Fruit fly (Drosophila melanogaster) whole organism, prepupa: ENCODE results near the gene CG9254.

ENCODE experiments used
- Blimp-1 ChIP-seq: fragments of 200-800 bp; sonication (Bioruptor generic); optimal IDR thresholded peaks from 3 replicates; lab custom pipeline; 2017; ENCODE audit warnings: missing biosample characterization, missing genetic modification characterization, mild to moderate bottlenecking, moderate library complexity, missing genetic modification reagents
- CG10631 ChIP-seq: fragments of 200-800 bp; sonication (Bioruptor generic); optimal IDR thresholded peaks from 2 replicates; lab custom pipeline; 2016; ENCODE audit warnings: missing biosample characterization, missing genetic modification characterization
- CG10669 ChIP-seq: fragments of 200-800 bp; sonication (Bioruptor generic); optimal IDR thresholded peaks from 3 replicates; lab custom pipeline; 2018; ENCODE audit warnings: missing biosample characterization, mild to moderate bottlenecking, missing genetic modification characterization, moderate library complexity
- CG11294 ChIP-seq: fragments of 200-800 bp; sonication (Bioruptor generic); IDR thresholded peaks from 2 replicates; pipeline ENCODE4 v1.3.6; 2022; ENCODE audit warnings: missing biosample characterization, missing genetic modification characterization
- CG11762 ChIP-seq: fragments of 200-800 bp; sonication (Bioruptor generic); optimal IDR thresholded peaks from 3 replicates; lab custom pipeline; 2016; ENCODE audit warnings: missing biosample characterization, missing genetic modification characterization; ENCODE audit not compliant: insufficient read depth
- CG15336 ChIP-seq: fragments of 200-800 bp; sonication (Bioruptor generic); IDR thresholded peaks from 2 replicates; pipeline ENCODE4 v1.3.6; 2022; ENCODE audit warnings: missing biosample characterization, missing genetic modification characterization
- CG1621 ChIP-seq: fragments of 200-800 bp; sonication (Bioruptor generic); optimal IDR thresholded peaks from 3 replicates; lab custom pipeline; 2018; ENCODE audit warnings: missing biosample characterization, mild to moderate bottlenecking, missing genetic modification characterization
- CG16779 ChIP-seq: fragments of 200-800 bp; sonication (Bioruptor generic); optimal IDR thresholded peaks from 3 replicates; lab custom pipeline; 2017; ENCODE audit warnings: missing biosample characterization, mild to moderate bottlenecking, missing genetic modification characterization
- CG3032 ChIP-seq: fragments of 200-800 bp; optimal IDR thresholded peaks from 2 replicates; lab custom pipeline; 2019; ENCODE audit warnings: missing biosample characterization, mild to moderate bottlenecking, missing genetic modification characterization, moderate library complexity
- CG31627 ChIP-seq: fragments of 200-800 bp; sonication (Bioruptor generic); optimal IDR thresholded peaks from 3 replicates; lab custom pipeline; 2016; ENCODE audit warnings: missing biosample characterization, missing genetic modification characterization
- CG32006 ChIP-seq: fragments of 200-800 bp; sonication (Bioruptor generic); optimal IDR thresholded peaks from 3 replicates; lab custom pipeline; 2017; ENCODE audit warnings: missing biosample characterization, mild to moderate bottlenecking, missing genetic modification characterization
- CG34406 ChIP-seq: fragments of 200-800 bp; sonication (Bioruptor generic); optimal IDR thresholded peaks from 3 replicates; lab custom pipeline; 2016; ENCODE audit warnings: missing biosample characterization, missing genetic modification characterization
- CG3919 ChIP-seq: fragments of 200-800 bp; sonication (Bioruptor generic); optimal IDR thresholded peaks from 3 replicates; lab custom pipeline; 2016; ENCODE audit warnings: missing biosample characterization, missing genetic modification characterization
- CG4318 ChIP-seq: fragments of 200-800 bp; sonication (Bioruptor generic); optimal IDR thresholded peaks from 3 replicates; lab custom pipeline; 2017; ENCODE audit warnings: missing biosample characterization, mild to moderate bottlenecking, missing genetic modification characterization
- CG6276 ChIP-seq: fragments of 200-800 bp; sonication (Bioruptor generic); optimal IDR thresholded peaks from 2 replicates; lab custom pipeline; 2017; ENCODE audit warnings: missing biosample characterization, mild to moderate bottlenecking, missing genetic modification characterization
- CG6792 ChIP-seq: fragments of 200-800 bp; sonication (Bioruptor generic); optimal IDR thresholded peaks from 3 replicates; lab custom pipeline; 2016; ENCODE audit warnings: missing biosample characterization, missing genetic modification characterization
- CG6808 ChIP-seq: fragments of 200-800 bp; sonication (Bioruptor generic); optimal IDR thresholded peaks from 3 replicates; lab custom pipeline; 2017; ENCODE audit warnings: missing biosample characterization, missing genetic modification characterization, mild to moderate bottlenecking, moderate library complexity, missing genetic modification reagents
- CG6854 ChIP-seq: fragments of 200-800 bp; sonication (Bioruptor generic); optimal IDR thresholded peaks from 2 replicates; lab custom pipeline; 2017; ENCODE audit warnings: missing biosample characterization, mild to moderate bottlenecking, missing genetic modification characterization
- CG7368 ChIP-seq: fragments of 200-800 bp; sonication (Bioruptor generic); optimal IDR thresholded peaks from 3 replicates; lab custom pipeline; 2016; ENCODE audit warnings: missing biosample characterization, missing genetic modification characterization
- CG8119 ChIP-seq: fragments of 200-800 bp; sonication (Bioruptor generic); IDR thresholded peaks from 3 replicates; pipeline ENCODE4 v1.3.6; 2022; ENCODE audit warnings: missing biosample characterization, missing genetic modification characterization
- CG8319 ChIP-seq: fragments of 200-800 bp; sonication (Bioruptor generic); optimal IDR thresholded peaks from 3 replicates; lab custom pipeline; 2016; ENCODE audit warnings: missing biosample characterization, missing genetic modification characterization
- CG8632 ChIP-seq: fragments of 200-800 bp; sonication (Bioruptor generic); optimal IDR thresholded peaks from 3 replicates; lab custom pipeline; 2016; ENCODE audit warnings: missing biosample characterization, missing genetic modification characterization
- CG9139 ChIP-seq: fragments of 200-800 bp; sonication (Bioruptor generic); optimal IDR thresholded peaks from 3 replicates; lab custom pipeline; 2017; ENCODE audit warnings: missing biosample characterization, mild to moderate bottlenecking, missing genetic modification characterization
- Eip75B ChIP-seq: fragments of 200-800 bp; sonication (Bioruptor generic); optimal IDR thresholded peaks from 3 replicates; lab custom pipeline; 2016; ENCODE audit warnings: missing biosample characterization, missing genetic modification characterization
- Eip78C ChIP-seq: fragments of 200-800 bp; sonication (Bioruptor generic); peaks from one replicate; lab custom pipeline; 2016; ENCODE audit warnings: missing biosample characterization, missing genetic modification characterization
- Eip93F ChIP-seq: fragments of 200-800 bp; sonication (Bioruptor generic); optimal IDR thresholded peaks from 2 replicates; lab custom pipeline; 2016; ENCODE audit warnings: missing biosample characterization, mild to moderate bottlenecking, missing genetic modification characterization
- Ets21C ChIP-seq: fragments of 200-800 bp; sonication (Bioruptor generic); optimal IDR thresholded peaks from 3 replicates; lab custom pipeline; 2016; ENCODE audit warnings: missing biosample characterization, missing genetic modification characterization
- Ets96B ChIP-seq: fragments of 200-800 bp; optimal IDR thresholded peaks from 2 replicates; lab custom pipeline; 2019; ENCODE audit warnings: missing biosample characterization, mild to moderate bottlenecking, missing genetic modification characterization, moderate library complexity
- Gug ChIP-seq: fragments of 200-800 bp; sonication (Bioruptor generic); IDR thresholded peaks from 2 replicates; pipeline ENCODE4 v1.3.6; 2022; ENCODE audit warnings: missing biosample characterization, missing genetic modification characterization
- Hr38 ChIP-seq: sonication (Bioruptor generic); optimal IDR thresholded peaks from 2 replicates; lab custom pipeline; 2016; ENCODE audit warnings: missing biosample characterization, missing genetic modification characterization
- Hr4 ChIP-seq: fragments of 200-800 bp; sonication (Bioruptor generic); optimal IDR thresholded peaks from 3 replicates; lab custom pipeline; 2016; ENCODE audit warnings: missing biosample characterization, missing genetic modification characterization
- Met ChIP-seq: fragments of 200-800 bp; sonication (Bioruptor generic); optimal IDR thresholded peaks from 3 replicates; lab custom pipeline; 2016; ENCODE audit warnings: missing biosample characterization, missing genetic modification characterization
- OdsH ChIP-seq: fragments of 200-800 bp; sonication (Bioruptor generic); optimal IDR thresholded peaks from 3 replicates; lab custom pipeline; 2016; ENCODE audit warnings: missing biosample characterization, missing genetic modification characterization
- Smox ChIP-seq: fragments of 200-800 bp; sonication (Bioruptor generic); optimal IDR thresholded peaks from 3 replicates; lab custom pipeline; 2016; ENCODE audit warnings: missing biosample characterization, missing genetic modification characterization
- Sox102F ChIP-seq: fragments of 200-800 bp; sonication (Bioruptor generic); optimal IDR thresholded peaks from 2 replicates; lab custom pipeline; 2016; ENCODE audit warnings: missing biosample characterization, mild to moderate bottlenecking, missing genetic modification characterization
- Sox14 ChIP-seq: fragments of 200-800 bp; sonication (Bioruptor generic); optimal IDR thresholded peaks from 3 replicates; lab custom pipeline; 2016; ENCODE audit warnings: missing biosample characterization, missing genetic modification characterization
- Sox15 ChIP-seq: fragments of 200-800 bp; sonication (Bioruptor generic); optimal IDR thresholded peaks from 3 replicates; lab custom pipeline; 2016; ENCODE audit warnings: missing biosample characterization, missing genetic modification characterization
- achi ChIP-seq: fragments of 200-800 bp; sonication (Bioruptor generic); optimal IDR thresholded peaks from 3 replicates; lab custom pipeline; 2016; ENCODE audit warnings: missing biosample characterization, missing genetic modification characterization
- acj6 ChIP-seq: fragments of 200-800 bp; sonication (Bioruptor generic); optimal IDR thresholded peaks from 3 replicates; lab custom pipeline; 2016; ENCODE audit warnings: missing biosample characterization, missing genetic modification characterization
- cyc ChIP-seq: fragments of 200-800 bp; sonication (Bioruptor generic); optimal IDR thresholded peaks from 3 replicates; lab custom pipeline; 2016; ENCODE audit warnings: missing biosample characterization, missing genetic modification characterization
- dac ChIP-seq: fragments of 200-800 bp; sonication (Bioruptor generic); optimal IDR thresholded peaks from 2 replicates; lab custom pipeline; 2017; ENCODE audit warnings: missing biosample characterization, mild to moderate bottlenecking, missing genetic modification characterization
- eg ChIP-seq: fragments of 200-800 bp; sonication (Bioruptor generic); IDR thresholded peaks from 3 replicates; pipeline ENCODE4 v1.3.6; 2022; ENCODE audit warnings: missing biosample characterization, missing genetic modification characterization
- esn ChIP-seq: fragments of 200-800 bp; sonication (Bioruptor generic); optimal IDR thresholded peaks from 2 replicates; lab custom pipeline; 2016; ENCODE audit warnings: missing biosample characterization, mild to moderate bottlenecking, missing genetic modification characterization, moderate library complexity
- fd59A ChIP-seq: fragments of 200-800 bp; sonication (Bioruptor generic); optimal IDR thresholded peaks from 2 replicates; lab custom pipeline; 2017; ENCODE audit warnings: missing biosample characterization, mild to moderate bottlenecking, missing genetic modification characterization, missing genetic modification reagents
- fd85E ChIP-seq: fragments of 200-800 bp; sonication (Bioruptor generic); optimal IDR thresholded peaks from 3 replicates; lab custom pipeline; 2016; ENCODE audit warnings: missing biosample characterization, missing genetic modification characterization
- lz ChIP-seq: fragments of 200-800 bp; sonication (Bioruptor generic); optimal IDR thresholded peaks from 3 replicates; lab custom pipeline; 2016; ENCODE audit warnings: missing biosample characterization, missing genetic modification characterization
- net ChIP-seq: fragments of 200-800 bp; sonication (Bioruptor generic); optimal IDR thresholded peaks from 3 replicates; lab custom pipeline; 2016; ENCODE audit warnings: missing biosample characterization, missing genetic modification characterization
- pdm3 ChIP-seq: fragments of 200-800 bp; sonication (Bioruptor generic); optimal IDR thresholded peaks from 3 replicates; lab custom pipeline; 2016; ENCODE audit warnings: missing biosample characterization, missing genetic modification characterization
- salr ChIP-seq, 2 experiments: fragments of 200-800 bp; sonication (Bioruptor generic); optimal IDR thresholded peaks; 3 replicates each; lab custom pipeline; 2016 to 2018; ENCODE audit warnings: missing biosample characterization in 2 of 2, missing genetic modification characterization in 2 of 2, mild to moderate bottlenecking in 1 of 2
- spab ChIP-seq: fragments of 200-800 bp; sonication (Bioruptor generic); optimal IDR thresholded peaks from 2 replicates; lab custom pipeline; 2017; ENCODE audit warnings: missing biosample characterization, mild to moderate bottlenecking, missing genetic modification characterization, missing genetic modification reagents
- ss ChIP-seq, 2 experiments: fragments of 200-800 bp; sonication (Bioruptor generic); optimal IDR thresholded peaks; 2 replicates in 1 of 2; 3 replicates in 1 of 2; lab custom pipeline; 2017 to 2018; ENCODE audit warnings: mild to moderate bottlenecking in 2 of 2, missing biosample characterization in 2 of 2, missing genetic modification characterization in 2 of 2, moderate library complexity in 1 of 2
- vri ChIP-seq: fragments of 200-800 bp; sonication (Bioruptor generic); optimal IDR thresholded peaks from 3 replicates; lab custom pipeline; 2016; ENCODE audit warnings: missing biosample characterization, mild to moderate bottlenecking, missing genetic modification characterization

Gene CG9254

dm6 chr2L:13549973-13550458 is 47.0 kb downstream of the CG9254 start, which contains the start of gene kuz:
Gene kuz, plus strand, starts transcription at chr2L:13550139.
- TF ChIP-seq Eip93F (GFP tag; lab: Kevin White, UChicago) (no peak), CG3919 (peak; percentile 38), Ets21C (GFP tag; lab: Kevin White, UChicago) (no peak), CG4318 (GFP tag; lab: Kevin White, UChicago) (no peak), CG3032 (tag; lab: Kevin White, UChicago) (peak; percentile 18), dac (GFP tag; lab: Kevin White, UChicago) (no peak), vri (GFP tag; lab: Kevin White, UChicago) (peak; percentile 77), ss (GFP tag; optimal IDR thresholded peaks at IDR 0.05; lab: Kevin White, UChicago) (peak; percentile 34 to 62), Eip75B (GFP tag; lab: Kevin White, UChicago) (no peak), fd59A (GFP tag; lab: Kevin White, UChicago) (no peak), CG10631 (GFP tag; lab: Kevin White, UChicago) (no peak), achi (peak; percentile 27), Ets96B (tag; lab: Kevin White, UChicago) (no peak), net (peak; percentile 16), CG8632 (GFP tag; lab: Kevin White, UChicago) (no peak), Blimp-1 (no peak), CG6854 (GFP tag; lab: Kevin White, UChicago) (peak; percentile 67), esn (no peak), eg (GFP tag; lab: Robert Waterston, UW) (peak; percentile 57; the same call in 1 of the 3 replicates), CG6276 (GFP tag; lab: Kevin White, UChicago) (no peak), lz (no peak), CG9139 (peak; percentile 4), Gug (no peak), Hr4 (no peak), Sox102F (GFP tag; lab: Kevin White, UChicago) (peak; percentile 49), CG8319 (GFP tag; lab: Kevin White, UChicago) (no peak), Sox14 (peak; percentile 43), Eip78C (peak; percentile 89), OdsH (GFP tag; lab: Kevin White, UChicago) (no peak), CG1621 (peak; percentile 31), pdm3 (peak; percentile 29), cyc (GFP tag; lab: Kevin White, UChicago) (peak; percentile 9), CG8119 (GFP tag; lab: Robert Waterston, UW) (no peak), CG32006 (GFP tag; lab: Kevin White, UChicago) (no peak), CG11294 (GFP tag; lab: Robert Waterston, UW) (no peak), Smox (GFP tag; lab: Kevin White, UChicago) (no peak), CG6792 (no peak), Met (GFP tag; lab: Kevin White, UChicago) (peak; percentile 11), CG16779 (tag; lab: Kevin White, UChicago) (peak; percentile 6), CG15336 (GFP tag; lab: Robert Waterston, UW) (peak; percentile 29; the same call in 1 of the 2 replicates), CG31627 (GFP tag; lab: Kevin White, UChicago) (no peak), CG34406 (GFP tag; lab: Kevin White, UChicago) (no peak), CG7368 (no peak), Sox15 (GFP tag; lab: Kevin White, UChicago) (no peak), spab (GFP tag; lab: Kevin White, UChicago) (no peak), acj6 (no peak), CG10669 (GFP tag; lab: Kevin White, UChicago) (peak; percentile 6), CG6808 (GFP tag; lab: Kevin White, UChicago) (no peak), CG11762 (GFP tag; lab: Kevin White, UChicago) (no peak), Hr38 (no peak), fd85E (no peak), salr (GFP tag; optimal IDR thresholded peaks at IDR 0.05; lab: Kevin White, UChicago) (no peak)
